Worm (Caenorhabditis elegans): Measurements from ENCODE around the gene R04B3.1.

DNA sequence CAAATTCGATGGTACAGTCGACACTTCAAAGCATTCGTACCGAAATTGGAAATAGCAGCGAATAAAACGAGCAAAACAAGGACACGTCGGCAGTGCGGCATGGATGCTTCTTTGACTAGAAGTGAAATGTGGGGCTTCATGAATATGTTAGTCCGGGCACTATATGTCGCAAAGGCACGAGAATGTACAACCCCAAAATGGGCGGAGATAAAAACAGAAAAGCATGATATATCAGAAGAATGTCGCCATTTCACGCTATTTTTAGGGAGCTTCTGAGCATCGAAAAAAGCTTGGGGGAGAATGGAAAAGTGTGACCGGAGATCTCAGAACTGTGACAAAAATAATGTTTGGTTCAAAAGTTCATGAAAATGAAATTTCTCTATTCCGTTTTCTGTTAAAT, 27.9 kb downstream of the R04B3.1 start, which contains the start of gene T07D1.3:
- TF ChIP-seq nhr-76 (tag; optimal IDR thresholded peaks at IDR 0.05): no peak
- TF ChIP-seq vab-7 (GFP tag; IDR thresholded peaks at IDR 0.05): no peak
- no peak for TF ChIP-seq pha-4 (GFP tag; IDR thresholded peaks at IDR 0.05)
- TF ChIP-seq pha-4 (tag; optimal IDR thresholded peaks at IDR 0.05): no peak
- no peak for TF ChIP-seq lin-38 (GFP tag; IDR thresholded peaks at IDR 0.05)
- no peak for TF ChIP-seq ama-1 (optimal IDR thresholded peaks at IDR 0.05)
- no peak for TF ChIP-seq nhr-11 (tag; optimal IDR thresholded peaks at IDR 0.05)

All from whole organism, L4 larva.